Fruit fly (Drosophila melanogaster) whole organism, embryonic: ENCODE measurements around the gene GluProRS.

Experiments
- CG10147 ChIP-seq: fragments of 200-800 bp; sonication (Bioruptor generic); optimal IDR thresholded peaks from 2 replicates; lab custom pipeline; 2019; ENCODE audit warnings: missing biosample characterization, mild to moderate bottlenecking, missing genetic modification characterization, moderate library complexity
- CG14860 ChIP-seq: fragments of 200-800 bp; sonication (Bioruptor generic); IDR thresholded peaks from 3 replicates; pipeline ENCODE4 v1.3.6; 2022; ENCODE audit warnings: missing biosample characterization, missing genetic modification characterization; ENCODE audit not compliant: partially characterized antibody
- CG15011 ChIP-seq: fragments of 200-800 bp; sonication (Bioruptor generic); optimal IDR thresholded peaks from 3 replicates; lab custom pipeline; 2018; ENCODE audit warnings: missing biosample characterization, mild to moderate bottlenecking, missing genetic modification characterization
- CG17328 ChIP-seq: fragments of 200-800 bp; sonication (Bioruptor generic); IDR thresholded peaks from 2 replicates; pipeline ENCODE4 v1.3.6; 2022; ENCODE audit warnings: missing biosample characterization, missing genetic modification characterization
- CG18262 ChIP-seq: fragments of 200-800 bp; optimal IDR thresholded peaks from 3 replicates; lab custom pipeline; 2019; ENCODE audit warnings: missing biosample characterization, mild to moderate bottlenecking, missing genetic modification characterization, moderate library complexity
- CG18619 ChIP-seq: fragments of 200-800 bp; sonication (Bioruptor generic); optimal IDR thresholded peaks from 3 replicates; lab custom pipeline; 2017; ENCODE audit warnings: missing biosample characterization, mild to moderate bottlenecking, missing genetic modification characterization
- CG18764 ChIP-seq: fragments of 200-800 bp; sonication (Bioruptor generic); optimal IDR thresholded peaks from 3 replicates; lab custom pipeline; 2016; ENCODE audit warnings: missing biosample characterization, missing genetic modification characterization
- CG2712 ChIP-seq: fragments of 200-800 bp; optimal IDR thresholded peaks from 3 replicates; lab custom pipeline; 2019; ENCODE audit warnings: missing biosample characterization, mild to moderate bottlenecking, missing genetic modification characterization, moderate library complexity
- CG30020 ChIP-seq: fragments of 200-800 bp; optimal IDR thresholded peaks from 2 replicates; lab custom pipeline; 2019; ENCODE audit warnings: missing biosample characterization, mild to moderate bottlenecking, missing genetic modification characterization, moderate library complexity
- CG30431 ChIP-seq: fragments of 200-800 bp; sonication (Bioruptor generic); optimal IDR thresholded peaks from 2 replicates; lab custom pipeline; 2017; ENCODE audit warnings: missing biosample characterization, missing genetic modification characterization
- CG32767 ChIP-seq: fragments of 200-800 bp; sonication (Bioruptor generic); IDR thresholded peaks from 2 replicates; pipeline ENCODE4 v1.3.6; 2022; ENCODE audit warnings: missing biosample characterization, missing genetic modification characterization
- CG34224 ChIP-seq: fragments of 200-800 bp; sonication (Bioruptor generic); IDR thresholded peaks from 3 replicates; pipeline ENCODE4 v1.3.6; 2022; ENCODE audit warnings: missing biosample characterization, missing genetic modification characterization; ENCODE audit not compliant: partially characterized antibody
- CG42726 ChIP-seq: fragments of 200-800 bp; sonication (Bioruptor generic); IDR thresholded peaks from 2 replicates; pipeline ENCODE4 v1.3.6; 2022; ENCODE audit warnings: missing biosample characterization, missing genetic modification characterization; ENCODE audit not compliant: partially characterized antibody
- CG6689 ChIP-seq: fragments of 200-800 bp; sonication (Bioruptor generic); IDR thresholded peaks from 2 replicates; pipeline ENCODE4 v1.3.6; 2022; ENCODE audit warnings: missing biosample characterization, missing genetic modification characterization
- CG8290 ChIP-seq, 3 experiments: fragments of 200-800 bp; sonication (Bioruptor generic); optimal IDR thresholded peaks; 2 replicates each; lab custom pipeline; 2016 to 2019; ENCODE audit warnings: missing biosample characterization in 3 of 3, missing genetic modification characterization in 3 of 3, mild to moderate bottlenecking in 2 of 3, moderate library complexity in 1 of 3
- CG8924 ChIP-seq: fragments of 200-800 bp; optimal IDR thresholded peaks from 3 replicates; lab custom pipeline; 2019; ENCODE audit warnings: missing biosample characterization, mild to moderate bottlenecking, missing genetic modification characterization, moderate library complexity
- CG9215 ChIP-seq: fragments of 200-800 bp; sonication (Bioruptor generic); IDR thresholded peaks from 2 replicates; pipeline ENCODE4 v1.3.6; 2022; ENCODE audit warnings: missing biosample characterization, missing genetic modification characterization
- CG9817 ChIP-seq: fragments of 200-800 bp; sonication (Bioruptor generic); optimal IDR thresholded peaks from 2 replicates; lab custom pipeline; 2018; ENCODE audit warnings: missing biosample characterization, mild to moderate bottlenecking, missing genetic modification characterization, moderate library complexity
- CG9876 ChIP-seq: fragments of 200-800 bp; sonication (Bioruptor generic); optimal IDR thresholded peaks from 2 replicates; lab custom pipeline; 2016; ENCODE audit warnings: missing biosample characterization, missing genetic modification characterization
- CkIIα-i1 ChIP-seq: fragments of 200-800 bp; sonication (Bioruptor generic); IDR thresholded peaks from 2 replicates; pipeline ENCODE4 v1.3.6; 2022; ENCODE audit warnings: missing biosample characterization, missing genetic modification characterization
- Fer3 ChIP-seq: fragments of 200-800 bp; sonication (Bioruptor generic); optimal IDR thresholded peaks from 2 replicates; lab custom pipeline; 2018; ENCODE audit warnings: missing biosample characterization, mild to moderate bottlenecking, missing genetic modification characterization, moderate library complexity
- GATAe ChIP-seq: fragments of 200-800 bp; sonication (Bioruptor generic); conservative IDR thresholded peaks from 2 replicates; pipeline ENCODE4 v1.3.6; 2022; ENCODE audit warnings: missing biosample characterization, missing genetic modification characterization
- Hr78 ChIP-seq, 2 experiments: fragments of 200-800 bp in 1 of 2; fragments of >200 bp in 1 of 2; sonication (Bioruptor generic) in 1 of 2; optimal IDR thresholded peaks; 2 replicates each; lab custom pipeline; 2017 to 2019; ENCODE audit warnings: missing biosample characterization in 2 of 2, missing genetic modification characterization in 2 of 2, mild to moderate bottlenecking in 1 of 2, moderate library complexity in 1 of 2
- Kr ChIP-seq: fragments of 200-800 bp; sonication (Bioruptor generic); optimal IDR thresholded peaks from 2 replicates; lab custom pipeline; 2017; ENCODE audit warnings: missing biosample characterization, mild to moderate bottlenecking, missing genetic modification characterization
- Lim3 ChIP-seq: fragments of 200-800 bp; sonication (Bioruptor generic); IDR thresholded peaks from 2 replicates; pipeline ENCODE4 v1.3.6; 2022; ENCODE audit warnings: missing biosample characterization, missing genetic modification characterization
- NC2β ChIP-seq: fragments of 200-800 bp; sonication (Bioruptor generic); optimal IDR thresholded peaks from 2 replicates; lab custom pipeline; 2016; ENCODE audit warnings: missing biosample characterization, missing genetic modification characterization
- Nf-YA ChIP-seq: fragments of 200-800 bp; sonication (Bioruptor generic); IDR thresholded peaks from 2 replicates; pipeline ENCODE4 v1.3.6; 2022; ENCODE audit warnings: missing biosample characterization, missing genetic modification characterization
- Rx ChIP-seq: fragments of 200-800 bp; sonication (Bioruptor generic); IDR thresholded peaks from 2 replicates; pipeline ENCODE4 v1.3.6; 2022; ENCODE audit warnings: missing biosample characterization, missing genetic modification characterization
- Side ChIP-seq: fragments of 200-800 bp; sonication (Bioruptor generic); optimal IDR thresholded peaks from 2 replicates; lab custom pipeline; 2016; ENCODE audit warnings: missing biosample characterization, missing genetic modification characterization
- Sry-β ChIP-seq: fragments of 200-800 bp; sonication (Bioruptor generic); optimal IDR thresholded peaks from 2 replicates; lab custom pipeline; 2018; ENCODE audit warnings: missing biosample characterization, mild to moderate bottlenecking, missing genetic modification characterization, moderate library complexity
- bab2 ChIP-seq: fragments of 200-800 bp; sonication (Bioruptor generic); optimal IDR thresholded peaks from 2 replicates; lab custom pipeline; 2016; ENCODE audit warnings: missing biosample characterization, missing genetic modification characterization
- bigmax ChIP-seq: fragments of 200-800 bp; sonication (Bioruptor generic); optimal IDR thresholded peaks from 2 replicates; lab custom pipeline; 2018; ENCODE audit warnings: missing biosample characterization, mild to moderate bottlenecking, missing genetic modification characterization
- cg ChIP-seq: fragments of 200-800 bp; sonication (Bioruptor generic); optimal IDR thresholded peaks from 3 replicates; lab custom pipeline; 2019; ENCODE audit warnings: missing biosample characterization, mild to moderate bottlenecking, missing genetic modification characterization, moderate library complexity
- grn ChIP-seq: fragments of 200-800 bp; sonication (Bioruptor generic); optimal IDR thresholded peaks from 3 replicates; lab custom pipeline; 2017; ENCODE audit warnings: missing biosample characterization, missing genetic modification characterization
- gsb-n ChIP-seq: fragments of 200-800 bp; sonication (Bioruptor generic); optimal IDR thresholded peaks from 3 replicates; lab custom pipeline; 2018; ENCODE audit warnings: missing biosample characterization, mild to moderate bottlenecking, missing genetic modification characterization
- lmd ChIP-seq: fragments of 200-800 bp; sonication (Bioruptor generic); IDR thresholded peaks from 2 replicates; pipeline ENCODE4 v1.3.6; 2022; ENCODE audit warnings: missing biosample characterization, missing genetic modification characterization
- nmo ChIP-seq: fragments of 200-800 bp; sonication (Bioruptor generic); optimal IDR thresholded peaks from 2 replicates; lab custom pipeline; 2018; ENCODE audit warnings: missing biosample characterization, mild to moderate bottlenecking, missing genetic modification characterization, moderate library complexity
- sc ChIP-seq, 3 experiments: fragments of >200 bp in 2 of 3; fragments of 200-800 bp in 1 of 3; sonication (Bioruptor generic) in 1 of 3; optimal IDR thresholded peaks; 2 replicates in 2 of 3; 3 replicates in 1 of 3; lab custom pipeline; 2017; ENCODE audit warnings: mild to moderate bottlenecking in 1 of 3, missing biosample characterization in 1 of 3, missing genetic modification characterization in 1 of 3, missing genetic modification reagents in 1 of 3
- slbo ChIP-seq: fragments of 200-800 bp; sonication (Bioruptor generic); IDR thresholded peaks from 2 replicates; pipeline ENCODE4 v1.3.6; 2022; ENCODE audit warnings: missing biosample characterization, missing genetic modification characterization
- sna ChIP-seq: fragments of 200-800 bp; sonication (Bioruptor generic); IDR thresholded peaks from 2 replicates; pipeline ENCODE4 v1.3.6; 2022; ENCODE audit warnings: missing biosample characterization, missing genetic modification characterization; ENCODE audit not compliant: partially characterized antibody
- tap ChIP-seq: fragments of 200-800 bp; optimal IDR thresholded peaks from 3 replicates; lab custom pipeline; 2019; ENCODE audit warnings: missing biosample characterization, mild to moderate bottlenecking, missing genetic modification characterization, moderate library complexity
- tup ChIP-seq: fragments of 200-800 bp; sonication (Bioruptor generic); optimal IDR thresholded peaks from 2 replicates; lab custom pipeline; 2016; ENCODE audit warnings: missing biosample characterization, mild to moderate bottlenecking, missing genetic modification characterization, moderate library complexity
- unc-4 ChIP-seq: fragments of 200-800 bp; sonication (Bioruptor generic); IDR thresholded peaks from 2 replicates; pipeline ENCODE4 v1.3.6; 2022; ENCODE audit warnings: missing biosample characterization, missing genetic modification characterization; ENCODE audit not compliant: partially characterized antibody
- unpg ChIP-seq: fragments of 200-800 bp; sonication (Bioruptor generic); optimal IDR thresholded peaks from 3 replicates; lab custom pipeline; 2018; ENCODE audit warnings: missing biosample characterization, mild to moderate bottlenecking, missing genetic modification characterization, moderate library complexity
- wek ChIP-seq: fragments of 200-800 bp; sonication (Bioruptor generic); optimal IDR thresholded peaks from 3 replicates; lab custom pipeline; 2018; ENCODE audit warnings: missing biosample characterization, mild to moderate bottlenecking, missing genetic modification characterization, moderate library complexity
- zfh1 ChIP-seq: fragments of 200-800 bp; sonication (Bioruptor generic); IDR thresholded peaks from 3 replicates; pipeline ENCODE4 v1.3.6; 2022; ENCODE audit warnings: missing biosample characterization, missing genetic modification characterization

Gene GluProRS

DNA sequence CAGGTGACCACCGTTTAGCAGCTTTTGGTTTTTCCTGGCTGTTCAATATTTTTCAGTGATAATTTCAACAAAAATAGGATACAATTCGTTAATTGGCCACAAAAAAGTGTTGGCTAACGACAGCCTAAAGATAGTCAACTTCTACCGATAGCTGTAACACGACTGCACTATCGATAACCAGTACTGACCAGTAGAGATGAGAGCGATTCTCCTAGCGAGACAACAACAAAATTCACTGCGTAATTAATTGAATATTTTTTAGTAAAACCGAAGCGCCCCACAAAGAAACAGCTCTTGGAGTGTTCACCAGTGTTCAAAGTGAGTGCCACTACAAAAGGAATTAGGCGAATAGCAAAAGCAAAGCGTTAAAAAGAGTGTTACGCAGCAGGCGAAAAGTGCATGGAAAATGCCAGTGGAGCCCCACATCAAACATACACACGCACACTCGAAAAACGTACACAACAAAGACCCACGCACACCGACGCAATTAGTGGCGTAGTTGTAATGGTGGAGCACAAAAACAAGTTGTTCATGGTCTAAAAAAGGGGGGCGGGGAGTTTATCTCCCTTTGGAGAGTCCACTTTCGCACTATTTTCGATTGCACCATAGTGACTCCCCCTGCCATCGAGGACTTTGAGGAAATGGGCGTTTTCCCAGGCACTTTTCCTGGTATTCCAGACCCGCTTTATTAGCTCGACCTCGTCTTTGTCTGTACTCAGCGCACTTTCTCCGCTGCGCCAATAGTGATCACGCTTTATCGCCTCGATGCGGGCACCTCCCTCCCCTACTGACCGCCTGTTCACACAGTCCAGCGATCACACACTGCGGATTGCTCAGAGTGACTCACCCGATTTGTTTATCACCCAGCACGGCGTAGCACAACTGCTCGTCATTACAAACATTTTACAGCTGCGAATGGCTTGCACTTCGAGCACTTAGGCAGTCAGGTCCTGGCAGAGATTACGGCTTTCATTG lies 34.9 kb upstream of the GluProRS start, which contains the start of the genes Epp and Rab7:
Gene Epp (minus strand): TSS at position 94 of the 975 bp plus-strand sequence.
Gene Rab7 (plus strand): TSS at position 186 of the 975 bp plus-strand sequence.
- TF ChIP-seq CG14860 (GFP tag; lab: Robert Waterston, UW) (peak; percentile 85), tap (tag; lab: Kevin White, UChicago) (no peak), cg (GFP tag; lab: Kevin White, UChicago) (peak; percentile 96), CG15011 (GFP tag; lab: Kevin White, UChicago) (no peak), Sry-β (GFP tag; lab: Kevin White, UChicago) (peak; percentile 23), bigmax (GFP tag; lab: Kevin White, UChicago) (no peak), CG30020 (tag; lab: Kevin White, UChicago) (peak; percentile 44), Side (GFP tag; lab: Kevin White, UChicago) (peak; percentile 0), CG10147 (GFP tag; lab: Kevin White, UChicago) (peak; percentile 5), CG8290 (GFP tag; optimal IDR thresholded peaks at IDR 0.05; lab: Kevin White, UChicago) (peak; percentile 23), CG8290 (tag; optimal IDR thresholded peaks at IDR 0.05; lab: Kevin White, UChicago) (peak in 1 of 2 experiments; percentile 73), lmd (peak; percentile 31; the same call in 1 of the 2 replicates), slbo (GFP tag; lab: Robert Waterston, UW) (peak; percentile 71), sc (optimal IDR thresholded peaks at IDR 0.05; lab: Kevin White, UChicago) (no peak), sc (GFP tag; optimal IDR thresholded peaks at IDR 0.05; lab: Kevin White, UChicago) (no peak), Kr (GFP tag; lab: Kevin White, UChicago) (no peak), unpg (GFP tag; lab: Kevin White, UChicago) (peak; percentile 18), grn (peak; percentile 9), CG9215 (no peak), GATAe (GFP tag; lab: Robert Waterston, UW) (no peak), CkIIα-i1 (GFP tag; lab: Robert Waterston, UW) (no peak), zfh1 (GFP tag; lab: Robert Waterston, UW) (0 out of 3 replicates have a peak, but pooled peaks have one; percentile 37), CG42726 (GFP tag; lab: Robert Waterston, UW) (peak; percentile 93), CG18764 (GFP tag; lab: Kevin White, UChicago) (peak; percentile 30), CG2712 (tag; lab: Kevin White, UChicago) (peak; percentile 43), nmo (peak; percentile 59), CG8924 (peak; percentile 56), NC2β (peak; percentile 43), gsb-n (tag; lab: Kevin White, UChicago) (no peak), Rx (GFP tag; lab: Robert Waterston, UW) (0 out of 2 replicates have a peak, but pooled peaks have one; percentile 2), Fer3 (tag; lab: Kevin White, UChicago) (no peak), CG30431 (no peak), CG32767 (no peak), CG34224 (peak; percentile 92), bab2 (GFP tag; lab: Kevin White, UChicago) (peak; percentile 15), Lim3 (GFP tag; lab: Robert Waterston, UW) (no peak), CG18262 (tag; lab: Kevin White, UChicago) (peak; percentile 15), CG9876 (GFP tag; lab: Kevin White, UChicago) (no peak), tup (GFP tag; lab: Kevin White, UChicago) (no peak), sna (GFP tag; lab: Robert Waterston, UW) (peak; percentile 80), Hr78 (GFP tag; optimal IDR thresholded peaks at IDR 0.05; lab: Kevin White, UChicago) (no peak), CG18619 (GFP tag; lab: Kevin White, UChicago) (no peak), CG6689 (no peak), CG17328 (GFP tag; lab: Robert Waterston, UW) (no peak), unc-4 (GFP tag; lab: Robert Waterston, UW) (peak; percentile 95), CG9817 (tag; lab: Kevin White, UChicago) (no peak), wek (GFP tag; lab: Kevin White, UChicago) (no peak), Nf-YA (GFP tag; lab: Robert Waterston, UW) (no peak)
